Fruit fly (Drosophila melanogaster): ENCODE results near the gene CG42327.
A peak's percentile ranks its signal among the peaks of the same experiment; 100 is the strongest.

CG42327 gene

DNA sequence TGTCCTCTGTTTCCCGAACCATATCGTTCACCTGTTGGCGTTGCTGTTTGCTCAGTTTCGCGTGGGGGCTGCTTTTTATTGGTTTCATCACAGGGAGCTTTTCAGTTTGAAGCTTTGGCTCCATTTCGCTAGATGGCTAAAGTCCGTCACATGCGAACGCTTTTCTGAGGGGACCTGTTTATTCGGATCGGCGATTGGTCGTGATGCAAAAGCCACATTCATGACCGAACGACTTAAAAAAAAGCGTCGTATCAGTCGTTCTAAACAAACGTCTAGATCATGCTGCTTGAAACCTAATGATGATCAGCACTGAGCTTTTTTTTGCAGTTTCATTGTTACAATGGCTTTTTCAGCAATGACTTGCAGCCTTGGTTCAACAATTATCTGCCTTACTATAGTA lies 34.0 kb downstream of the CG42327 start, which contains the start of gene CG6908 (continued):
- no peak for TF ChIP-seq pros (GFP tag; optimal IDR thresholded peaks at IDR 0.05)
- no peak for TF ChIP-seq CG8944 (GFP tag; optimal IDR thresholded peaks at IDR 0.05)
- TF ChIP-seq CrebB (tag; optimal IDR thresholded peaks at IDR 0.05), result no peak
- TF ChIP-seq HLH3B (GFP tag; IDR thresholded peaks at IDR 0.05), result no peak
- no peak for TF ChIP-seq CG13296 (GFP tag; optimal IDR thresholded peaks at IDR 0.05)
- no peak for TF ChIP-seq CG2129 (GFP tag; IDR thresholded peaks at IDR 0.05; ENCODE audit: partially characterized antibody)
- TF ChIP-seq CG16813 (GFP tag; IDR thresholded peaks at IDR 0.05; ENCODE audit: partially characterized antibody), result no peak
- no peak for TF ChIP-seq Asciz (GFP tag; optimal IDR thresholded peaks at IDR 0.05)
- TF ChIP-seq Dip2 (GFP tag; IDR thresholded peaks at IDR 0.05), result no peak
- TF ChIP-seq nerfin-2 (GFP tag; IDR thresholded peaks at IDR 0.05; ENCODE audit: partially characterized antibody), result no peak
- no peak for TF ChIP-seq tup (GFP tag; optimal IDR thresholded peaks at IDR 0.05)
- TF ChIP-seq CG9437 (GFP tag; optimal IDR thresholded peaks at IDR 0.05), result no peak
- no peak for TF ChIP-seq CG15601 (tag; optimal IDR thresholded peaks at IDR 0.05)
- no peak for TF ChIP-seq crc (GFP tag; optimal IDR thresholded peaks at IDR 0.05)
- no peak for TF ChIP-seq CG33213 (GFP tag; optimal IDR thresholded peaks at IDR 0.05)
- no peak for TF ChIP-seq Awh (GFP tag; IDR thresholded peaks at IDR 0.05)
- TF ChIP-seq dimm (GFP tag; IDR thresholded peaks at IDR 0.05), result no peak
- no peak for TF ChIP-seq CG3065 (GFP tag; optimal IDR thresholded peaks at IDR 0.05)
- no peak for TF ChIP-seq pho (GFP tag; optimal IDR thresholded peaks at IDR 0.05)
- peak; percentile 21; the same call in 1 of the 2 replicates for TF ChIP-seq amos (GFP tag; IDR thresholded peaks at IDR 0.05; ENCODE audit: partially characterized antibody)
- TF ChIP-seq CG15514 (GFP tag; optimal IDR thresholded peaks at IDR 0.05), result peak; percentile 5
- TF ChIP-seq unpg (GFP tag; optimal IDR thresholded peaks at IDR 0.05), result no peak
- TF ChIP-seq Dbx (GFP tag; IDR thresholded peaks at IDR 0.05), result no peak
- TF ChIP-seq GATAe (GFP tag; conservative IDR thresholded peaks at IDR 0.05), result no peak
- no peak for TF ChIP-seq CG14050 (GFP tag; IDR thresholded peaks at IDR 0.05)
- TF ChIP-seq Lim3 (GFP tag; IDR thresholded peaks at IDR 0.05), result no peak
- TF ChIP-seq mld (GFP tag; IDR thresholded peaks at IDR 0.05; ENCODE audit: partially characterized antibody), result no peak
- no peak for TF ChIP-seq sim (GFP tag; IDR thresholded peaks at IDR 0.05)
- TF ChIP-seq Meics (GFP tag; optimal IDR thresholded peaks at IDR 0.05), result no peak
- no peak for TF ChIP-seq HmgD (GFP tag; optimal IDR thresholded peaks at IDR 0.05)
- peak in 1 of 2 experiments; percentile 46 for TF ChIP-seq Pdp1 (GFP tag; optimal IDR thresholded peaks at IDR 0.05)
- no peak for TF ChIP-seq Poxn (GFP tag; IDR thresholded peaks at IDR 0.05)
- no peak for TF ChIP-seq CG9215 (GFP tag; IDR thresholded peaks at IDR 0.05)
- no peak for TF ChIP-seq CG6254 (GFP tag; optimal IDR thresholded peaks at IDR 0.05)
- no peak for TF ChIP-seq nmo (GFP tag; optimal IDR thresholded peaks at IDR 0.05)
- no peak for TF ChIP-seq CTCF (GFP tag; optimal IDR thresholded peaks at IDR 0.05)
- peak; percentile 83 for TF ChIP-seq Nf-YB (GFP tag; optimal IDR thresholded peaks at IDR 0.05)
- no peak for TF ChIP-seq pan (optimal IDR thresholded peaks at IDR 0.05)
- peak in 1 of 2 experiments; percentile 24 for TF ChIP-seq pan (GFP tag; optimal IDR thresholded peaks at IDR 0.05 in 1 of 2, IDR thresholded peaks at IDR 0.05 in 1 of 2)
- no peak for TF ChIP-seq CG14710 (tag; optimal IDR thresholded peaks at IDR 0.05)
- no peak for TF ChIP-seq CG17359 (tag; optimal IDR thresholded peaks at IDR 0.05)
- TF ChIP-seq lola (GFP tag; optimal IDR thresholded peaks at IDR 0.05), result no peak
- no peak for TF ChIP-seq cad (GFP tag; optimal IDR thresholded peaks at IDR 0.05)
- TF ChIP-seq Nf-YC (tag; optimal IDR thresholded peaks at IDR 0.05), result peak; percentile 84
- no peak for TF ChIP-seq fru (optimal IDR thresholded peaks at IDR 0.05)
- no peak for TF ChIP-seq CG4730 (GFP tag; IDR thresholded peaks at IDR 0.05)
- TF ChIP-seq z (GFP tag; IDR thresholded peaks at IDR 0.05), result no peak
- peak; percentile 11 for TF ChIP-seq PHDP (tag; optimal IDR thresholded peaks at IDR 0.05)
- TF ChIP-seq CG7786 (GFP tag; optimal IDR thresholded peaks at IDR 0.05), result no peak
- TF ChIP-seq NfI (GFP tag; optimal IDR thresholded peaks at IDR 0.05), result no peak
- peak; percentile 44 for TF ChIP-seq HmgZ (tag; optimal IDR thresholded peaks at IDR 0.05)
- TF ChIP-seq Stat92E (GFP tag; optimal IDR thresholded peaks at IDR 0.05), result no peak
